Worm (Caenorhabditis elegans) whole organism, late embryonic: ENCODE results near the gene ard-1.

ENCODE experiments used
- K09A11.1 ChIP-seq: sonication (generic microtip); optimal IDR thresholded peaks from 2 replicates; lab custom pipeline; 2017; ENCODE audit warnings: antibody characterized with exemption, mild to moderate bottlenecking, missing genetic modification characterization, missing compliant biosample characterization; ENCODE audit not compliant: insufficient read depth
- T23F11.4 ChIP-seq: fragments of 200-800 bp; sonication (Bioruptor generic); optimal IDR thresholded peaks from 2 replicates; lab custom pipeline; 2018; ENCODE audit warnings: mild to moderate bottlenecking, missing genetic modification characterization, missing compliant biosample characterization
- ama-1 ChIP-seq: fragments of 150-350 bp; optimal IDR thresholded peaks from 2 replicates; lab custom pipeline; 2014
- ceh-45 ChIP-seq: fragments of 200-800 bp; sonication (Bioruptor generic); IDR thresholded peaks from 2 replicates; pipeline ENCODE4 v1.3.6; 2022; ENCODE audit warnings: missing genetic modification reagents, missing genetic modification characterization, missing compliant biosample characterization
- ets-4 ChIP-seq: sonication (generic microtip); optimal IDR thresholded peaks from 2 replicates; lab custom pipeline; 2016; ENCODE audit warnings: missing genetic modification characterization, missing compliant biosample characterization
- fax-1 ChIP-seq: sonication (generic microtip); optimal IDR thresholded peaks from 2 replicates; lab custom pipeline; 2016; ENCODE audit warnings: missing genotype, missing genetic modification characterization, missing compliant biosample characterization
- hlh-30 ChIP-seq: sonication (generic microtip); optimal IDR thresholded peaks from 2 replicates; lab custom pipeline; 2017; ENCODE audit warnings: antibody characterized with exemption, missing genetic modification characterization, missing compliant biosample characterization; ENCODE audit not compliant: insufficient read depth
- nfya-1 ChIP-seq: sonication (generic microtip); optimal IDR thresholded peaks from 2 replicates; lab custom pipeline; 2017; ENCODE audit warnings: missing genetic modification characterization, mild to moderate bottlenecking, missing compliant biosample characterization, antibody characterized with exemption, moderate library complexity
- pha-4 ChIP-seq: fragments of 150-350 bp; optimal IDR thresholded peaks from 2 replicates; lab custom pipeline; 2018; ENCODE audit warnings: missing biosample characterization, missing genetic modification reagents, missing genetic modification characterization
- rnt-1 ChIP-seq: sonication (generic microtip); optimal IDR thresholded peaks from 2 replicates; lab custom pipeline; 2016; ENCODE audit warnings: missing genetic modification characterization, missing compliant biosample characterization
- tbx-2 ChIP-seq: sonication (generic microtip); optimal IDR thresholded peaks from 2 replicates; lab custom pipeline; 2016; ENCODE audit warnings: missing genetic modification characterization, missing compliant biosample characterization
- unc-3 ChIP-seq, 2 experiments: fragments of 200-800 bp in 1 of 2; sonication (Bioruptor generic) in 1 of 2; sonication (generic microtip) in 1 of 2; conservative IDR thresholded peaks in 1 of 2; optimal IDR thresholded peaks in 1 of 2; 2 replicates each; pipeline versions ENCODE4 v1.3.6 to Lab custom; 2016 to 2022; ENCODE audit warnings: missing compliant biosample characterization in 2 of 2, missing genetic modification characterization in 2 of 2, missing genetic modification reagents in 1 of 2
- unc-42 ChIP-seq: sonication (generic microtip); optimal IDR thresholded peaks from 2 replicates; lab custom pipeline; 2016; ENCODE audit warnings: missing genotype, missing genetic modification characterization, missing compliant biosample characterization

- no peak for TF ChIP-seq ama-1
- TF ChIP-seq fax-1 (tag; lab: Kevin White, UChicago), result no peak
- no peak for TF ChIP-seq ceh-45 (GFP tag; lab: Robert Waterston, UW)
- no peak for TF ChIP-seq tbx-2 (tag; lab: Kevin White, UChicago)
- no peak for TF ChIP-seq rnt-1
- no peak for TF ChIP-seq pha-4 (tag; lab: Kevin White, UChicago)
- TF ChIP-seq nfya-1 (tag; lab: Kevin White, UChicago), result no peak
- TF ChIP-seq unc-3 (GFP tag; conservative IDR thresholded peaks at IDR 0.05; lab: Robert Waterston, UW), result no peak
- TF ChIP-seq unc-3 (tag; optimal IDR thresholded peaks at IDR 0.05; lab: Kevin White, UChicago), result no peak
- TF ChIP-seq unc-42, result no peak
- TF ChIP-seq K09A11.1 (tag; lab: Kevin White, UChicago), result no peak
- no peak for TF ChIP-seq hlh-30 (tag; lab: Kevin White, UChicago)
- no peak for TF ChIP-seq T23F11.4 (GFP tag; lab: Kevin White, UChicago)
- no peak for TF ChIP-seq ets-4
These were observed 41.6 kb upstream of the ard-1 start, which contains the start of gene M7.7 for ce11 chrIV:11089527-11089926.
